Fruit fly (Drosophila melanogaster) whole organism, adult: Measurements from ENCODE around the gene kirre.

Source experiments
- CG11617 ChIP-seq: fragments of 200-800 bp; sonication (Bioruptor generic); optimal IDR thresholded peaks from 2 replicates; lab custom pipeline; 2017; ENCODE audit warnings: mild to moderate bottlenecking, missing biosample characterization, missing genetic modification reagents, missing genetic modification characterization
- CG33017 ChIP-seq: fragments of 200-800 bp; sonication (Bioruptor generic); optimal IDR thresholded peaks from 2 replicates; lab custom pipeline; 2018; ENCODE audit warnings: missing biosample characterization, mild to moderate bottlenecking, missing genetic modification characterization, moderate library complexity
- CG5204 ChIP-seq: fragments of 200-800 bp; sonication (Bioruptor generic); optimal IDR thresholded peaks from 2 replicates; lab custom pipeline; 2016; ENCODE audit warnings: missing biosample characterization, missing genetic modification characterization
- CG7045 ChIP-seq: fragments of 200-800 bp; sonication (Bioruptor generic); optimal IDR thresholded peaks from 2 replicates; lab custom pipeline; 2017; ENCODE audit warnings: missing biosample characterization, mild to moderate bottlenecking, missing genetic modification characterization
- CG7101 ChIP-seq: fragments of 200-800 bp; sonication (Bioruptor generic); optimal IDR thresholded peaks from 2 replicates; lab custom pipeline; 2018; ENCODE audit warnings: missing biosample characterization, mild to moderate bottlenecking, missing genetic modification characterization, moderate library complexity
- Clk ChIP-seq: fragments of 200-800 bp; sonication (Bioruptor generic); optimal IDR thresholded peaks from 2 replicates; lab custom pipeline; 2017; ENCODE audit warnings: missing biosample characterization, missing genetic modification characterization
- Crg-1 ChIP-seq: fragments of 200-800 bp; sonication (Bioruptor generic); optimal IDR thresholded peaks from 2 replicates; lab custom pipeline; 2016; ENCODE audit warnings: missing biosample characterization, missing genetic modification characterization
- Hr96 ChIP-seq: fragments of 200-800 bp; sonication (Bioruptor generic); optimal IDR thresholded peaks from 2 replicates; lab custom pipeline; 2016; ENCODE audit warnings: missing biosample characterization, missing genetic modification characterization
- Mnt ChIP-seq: fragments of 200-800 bp; sonication (Bioruptor generic); optimal IDR thresholded peaks from 2 replicates; lab custom pipeline; 2016; ENCODE audit warnings: missing biosample characterization, mild to moderate bottlenecking, missing genetic modification characterization
- cic ChIP-seq: fragments of 200-800 bp; sonication (Bioruptor generic); optimal IDR thresholded peaks from 2 replicates; lab custom pipeline; 2017; ENCODE audit warnings: missing biosample characterization, mild to moderate bottlenecking, missing genetic modification characterization, moderate library complexity
- pad ChIP-seq: fragments of 200-800 bp; sonication (Bioruptor generic); optimal IDR thresholded peaks from 3 replicates; lab custom pipeline; 2017; ENCODE audit warnings: missing biosample characterization, missing genetic modification characterization, mild to moderate bottlenecking, moderate library complexity, missing genetic modification reagents
- tj ChIP-seq: fragments of 200-800 bp; sonication (Bioruptor generic); optimal IDR thresholded peaks from 3 replicates; lab custom pipeline; 2017; ENCODE audit warnings: missing biosample characterization, mild to moderate bottlenecking, missing genetic modification characterization, moderate library complexity
- toe ChIP-seq: fragments of 200-800 bp; sonication (Bioruptor generic); optimal IDR thresholded peaks from 2 replicates; lab custom pipeline; 2016; ENCODE audit warnings: missing biosample characterization, missing genetic modification characterization

DNA sequence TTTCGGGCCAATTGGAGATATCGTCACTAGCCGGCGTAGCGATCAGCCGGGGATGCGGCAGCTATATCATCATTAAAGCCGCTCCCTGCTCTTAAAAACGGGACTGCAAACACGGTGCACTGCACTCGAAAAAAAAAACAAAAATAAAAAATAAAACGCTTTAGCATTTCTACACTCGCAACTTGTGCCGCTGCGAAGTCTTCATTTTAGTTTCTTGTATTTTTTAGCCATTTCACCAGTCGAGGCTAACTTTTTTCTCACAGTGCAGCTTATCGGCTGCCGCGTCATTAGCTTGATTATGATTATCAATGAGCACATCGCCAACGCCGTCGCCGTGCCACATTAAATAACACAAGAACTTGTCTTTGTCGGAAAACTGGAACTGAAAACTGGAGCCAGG is 345.7 kb downstream of the kirre start:
- TF ChIP-seq CG11617 (GFP tag; lab: Kevin White, UChicago) (no peak), CG5204 (no peak), CG7045 (GFP tag; lab: Kevin White, UChicago) (no peak), Clk (GFP tag; lab: Kevin White, UChicago) (no peak), Crg-1 (GFP tag; lab: Kevin White, UChicago) (no peak), CG7101 (tag; lab: Kevin White, UChicago) (no peak), CG33017 (tag; lab: Kevin White, UChicago) (no peak), Mnt (no peak), cic (no peak), pad (GFP tag; lab: Kevin White, UChicago) (no peak), toe (GFP tag; lab: Kevin White, UChicago) (no peak), Hr96 (no peak), tj (GFP tag; lab: Kevin White, UChicago) (no peak)
